Worm (Caenorhabditis elegans) whole organism, L4 larva: ENCODE data around the gene chil-17.

ENCODE experiments used
- ZK337.2 ChIP-seq: fragments of 200-800 bp; sonication (Bioruptor generic); IDR thresholded peaks from 2 replicates; pipeline ENCODE4 v1.3.6; 2022; ENCODE audit warnings: missing genetic modification reagents, missing genetic modification characterization, missing compliant biosample characterization
- ces-1 ChIP-seq: fragments of 150-350 bp; sonication (generic microtip); optimal IDR thresholded peaks from 4 replicates; lab custom pipeline; 2014; ENCODE audit warnings: missing biosample characterization, missing genetic modification reagents, missing genetic modification characterization
- dmd-8 ChIP-seq: fragments of 200-800 bp; sonication (Bioruptor generic); IDR thresholded peaks from 2 replicates; pipeline ENCODE4 v1.3.6; 2022; ENCODE audit warnings: missing genetic modification characterization, missing compliant biosample characterization
- lin-15B ChIP-seq: fragments of 150-350 bp; sonication (generic microtip); optimal IDR thresholded peaks from 3 replicates; lab custom pipeline; 2014; ENCODE audit warnings: missing biosample characterization, missing genetic modification characterization
- unc-130 ChIP-seq: sonication (generic microtip); optimal IDR thresholded peaks from 2 replicates; lab custom pipeline; 2016; ENCODE audit warnings: missing genetic modification reagents, missing genetic modification characterization, missing compliant biosample characterization
- unc-62 ChIP-seq, 3 experiments: fragments of 150-350 bp in 1 of 3; sonication (generic microtip); optimal IDR thresholded peaks in 2 of 3; peaks in 1 of 3; 1 replicate in 1 of 3; 2 replicates in 2 of 3; lab custom pipeline; 2014 to 2017; ENCODE audit warnings: missing biosample characterization in 3 of 3, missing genetic modification characterization in 3 of 3, missing genetic modification reagents in 3 of 3, missing genotype in 1 of 3

ce11 chrII:9487337-9487950 is 47.5 kb upstream of the chil-17 start, which contains the start of gene T19H5.4:
- TF ChIP-seq unc-130 (no peak), unc-62 (GFP tag; optimal IDR thresholded peaks at IDR 0.05 in 1 of 2; lab: Kevin White, UChicago) (peak in 1 of 2 experiments; percentile 74), unc-62 (tag; optimal IDR thresholded peaks at IDR 0.05; lab: Kevin White, UChicago) (no peak), ZK337.2 (GFP tag; lab: Robert Waterston, UW) (no peak), lin-15B (tag; lab: Kevin White, UChicago) (no peak), dmd-8 (GFP tag; lab: Robert Waterston, UW) (no peak), ces-1 (no peak)
